Fruit fly (Drosophila melanogaster): ENCODE results near the gene CG17141.

dm6 chr3R:22733751-22734150 is 13.6 kb downstream of the CG17141 start, which contains the start of gene Takl2:
- no peak for TF ChIP-seq CTCF (optimal IDR thresholded peaks at IDR 0.05)
- TF ChIP-seq CG8478 (optimal IDR thresholded peaks at IDR 0.05), result no peak

All from S2 (cell line).